Worm (Caenorhabditis elegans) whole organism, midembryonic: ENCODE data around the gene fbxb-26.

ENCODE experiments used
- cog-1 ChIP-seq: sonication (generic microtip); optimal IDR thresholded peaks from 2 replicates; lab custom pipeline; 2016; ENCODE audit warnings: missing genetic modification characterization, missing compliant biosample characterization
- klf-2 ChIP-seq: fragments of 200-800 bp; sonication (Bioruptor generic); conservative IDR thresholded peaks from 2 replicates; pipeline ENCODE4 v1.3.6; 2022; ENCODE audit warnings: missing genetic modification reagents, missing genetic modification characterization, missing compliant biosample characterization
- med-1 ChIP-seq: sonication (generic microtip); optimal IDR thresholded peaks from 2 replicates; lab custom pipeline; 2017; ENCODE audit warnings: missing genetic modification characterization, mild to moderate bottlenecking, missing compliant biosample characterization, antibody characterized with exemption, missing genetic modification reagents; ENCODE audit not compliant: insufficient read depth

DNA sequence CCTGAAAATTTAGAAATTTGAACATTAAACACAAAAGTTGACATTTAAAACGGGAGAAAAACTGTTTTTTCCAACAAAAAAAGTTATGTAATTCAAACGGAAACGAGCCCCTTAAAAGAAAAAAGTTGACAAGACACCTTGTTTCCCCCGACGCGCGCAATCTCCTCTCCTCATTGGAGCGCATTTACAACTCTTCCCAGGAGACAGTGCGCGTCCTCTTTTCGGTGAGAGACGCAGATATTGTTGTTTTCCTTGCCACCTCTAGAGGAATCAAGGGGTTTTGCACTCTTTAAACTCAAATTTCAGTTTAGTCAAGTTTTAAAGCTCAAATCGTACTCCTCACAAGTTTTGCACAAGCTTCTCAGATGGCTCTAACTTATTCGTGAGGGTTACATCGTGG, 13.5 kb downstream of the fbxb-26 start, which contains the start of gene F58E1.13:
- TF ChIP-seq med-1 (GFP tag; lab: Kevin White, UChicago) (no peak), klf-2 (no peak), cog-1 (tag; lab: Kevin White, UChicago) (no peak)
